Fruit fly (Drosophila melanogaster) whole organism, embryonic: ENCODE measurements around the gene CG8861.

Source experiments
- Antp ChIP-seq: fragments of 200-800 bp; sonication (Bioruptor generic); optimal IDR thresholded peaks from 3 replicates; lab custom pipeline; 2016; ENCODE audit warnings: missing biosample characterization, missing genetic modification characterization
- Bgb ChIP-seq: fragments of 200-800 bp; sonication (Bioruptor generic); IDR thresholded peaks from 2 replicates; pipeline ENCODE4 v1.3.6; 2022; ENCODE audit warnings: missing biosample characterization, missing genetic modification characterization; ENCODE audit not compliant: partially characterized antibody
- CG11560 ChIP-seq: fragments of 200-800 bp; sonication (Bioruptor generic); IDR thresholded peaks from 3 replicates; pipeline ENCODE4 v1.3.6; 2022; ENCODE audit warnings: missing biosample characterization, missing genetic modification characterization
- CG12236 ChIP-seq: fragments of 200-800 bp; sonication (Bioruptor generic); optimal IDR thresholded peaks from 2 replicates; lab custom pipeline; 2016; ENCODE audit warnings: missing biosample characterization, missing genetic modification characterization
- CG13296 ChIP-seq: fragments of 200-800 bp; sonication (Bioruptor generic); optimal IDR thresholded peaks from 3 replicates; lab custom pipeline; 2018; ENCODE audit warnings: missing biosample characterization, mild to moderate bottlenecking, missing genetic modification characterization
- CG13775 ChIP-seq: fragments of 200-800 bp; sonication (Bioruptor generic); optimal IDR thresholded peaks from 3 replicates; lab custom pipeline; 2017; ENCODE audit warnings: missing biosample characterization, mild to moderate bottlenecking, missing genetic modification characterization
- CG14860 ChIP-seq: fragments of 200-800 bp; sonication (Bioruptor generic); IDR thresholded peaks from 3 replicates; pipeline ENCODE4 v1.3.6; 2022; ENCODE audit warnings: missing biosample characterization, missing genetic modification characterization; ENCODE audit not compliant: partially characterized antibody
- CG15514 ChIP-seq: fragments of 200-800 bp; sonication (Bioruptor generic); optimal IDR thresholded peaks from 3 replicates; lab custom pipeline; 2017; ENCODE audit warnings: missing biosample characterization, missing genetic modification characterization, mild to moderate bottlenecking, moderate library complexity, missing genetic modification reagents
- CG18476 ChIP-seq: fragments of 200-800 bp; sonication (Bioruptor generic); optimal IDR thresholded peaks from 2 replicates; lab custom pipeline; 2016; ENCODE audit warnings: missing biosample characterization, mild to moderate bottlenecking, missing genetic modification characterization
- CG31365 ChIP-seq: fragments of 200-800 bp; sonication (Bioruptor generic); optimal IDR thresholded peaks from 2 replicates; lab custom pipeline; 2018; ENCODE audit warnings: missing biosample characterization, mild to moderate bottlenecking, missing genetic modification characterization
- CG31441 ChIP-seq: fragments of 200-800 bp; sonication (Bioruptor generic); IDR thresholded peaks from 2 replicates; pipeline ENCODE4 v1.3.6; 2022; ENCODE audit warnings: missing biosample characterization, missing genetic modification characterization
- CG4360 ChIP-seq: fragments of 200-800 bp; sonication (Bioruptor generic); IDR thresholded peaks from 2 replicates; pipeline ENCODE4 v1.3.6; 2022; ENCODE audit warnings: missing biosample characterization, missing genetic modification characterization
- CG4617 ChIP-seq: fragments of 200-800 bp; sonication (Bioruptor generic); optimal IDR thresholded peaks from 3 replicates; lab custom pipeline; 2016; ENCODE audit warnings: missing biosample characterization, missing genetic modification characterization, borderline replicate concordance
- CG6791 ChIP-seq: fragments of 200-800 bp; sonication (Bioruptor generic); IDR thresholded peaks from 3 replicates; pipeline ENCODE4 v1.3.6; 2022; ENCODE audit warnings: missing biosample characterization, missing genetic modification characterization; ENCODE audit not compliant: partially characterized antibody
- CG7786 ChIP-seq: fragments of 200-800 bp; sonication (Bioruptor generic); optimal IDR thresholded peaks from 2 replicates; lab custom pipeline; 2016; ENCODE audit warnings: missing biosample characterization, missing genetic modification characterization
- CG7928 ChIP-seq: fragments of 200-800 bp; sonication (Bioruptor generic); optimal IDR thresholded peaks from 2 replicates; lab custom pipeline; 2017; ENCODE audit warnings: missing biosample characterization, mild to moderate bottlenecking, missing genetic modification characterization
- CG7963 ChIP-seq: fragments of 200-800 bp; sonication (Bioruptor generic); IDR thresholded peaks from 3 replicates; pipeline ENCODE4 v1.3.6; 2022; ENCODE audit warnings: missing biosample characterization, missing genetic modification characterization; ENCODE audit not compliant: partially characterized antibody
- CG7987 ChIP-seq: fragments of 200-800 bp; sonication (Bioruptor generic); optimal IDR thresholded peaks from 2 replicates; lab custom pipeline; 2018; ENCODE audit warnings: missing biosample characterization, mild to moderate bottlenecking, missing genetic modification characterization, moderate library complexity
- CG9437 ChIP-seq: fragments of 200-800 bp; sonication (Bioruptor generic); optimal IDR thresholded peaks from 2 replicates; lab custom pipeline; 2018; ENCODE audit warnings: missing biosample characterization, mild to moderate bottlenecking, missing genetic modification characterization
- CTCF ChIP-seq: fragments of 200-800 bp; sonication (Bioruptor generic); optimal IDR thresholded peaks from 2 replicates; lab custom pipeline; 2017; ENCODE audit warnings: missing biosample characterization, mild to moderate bottlenecking, missing genetic modification characterization, moderate library complexity
- CoRest ChIP-seq: fragments of 200-800 bp; sonication (Bioruptor generic); optimal IDR thresholded peaks from 3 replicates; lab custom pipeline; 2018; ENCODE audit warnings: missing biosample characterization, mild to moderate bottlenecking, missing genetic modification characterization, moderate library complexity
- Dp ChIP-seq: fragments of 200-800 bp; sonication (Bioruptor generic); optimal IDR thresholded peaks from 2 replicates; lab custom pipeline; 2018; ENCODE audit warnings: missing biosample characterization, mild to moderate bottlenecking, missing genetic modification characterization, moderate library complexity
- HLHmδ ChIP-seq: fragments of 200-800 bp; sonication (Bioruptor generic); optimal IDR thresholded peaks from 2 replicates; lab custom pipeline; 2018; ENCODE audit warnings: missing biosample characterization, mild to moderate bottlenecking, missing genetic modification characterization, moderate library complexity
- Lhr ChIP-seq: fragments of 200-800 bp; sonication (Bioruptor generic); optimal IDR thresholded peaks from 3 replicates; lab custom pipeline; 2017; ENCODE audit warnings: mild to moderate bottlenecking, missing biosample characterization, missing genetic modification reagents, missing genetic modification characterization
- MBD-R2 ChIP-seq: fragments of 200-800 bp; sonication (Bioruptor generic); IDR thresholded peaks from 2 replicates; pipeline ENCODE4 v1.3.6; 2022; ENCODE audit warnings: missing biosample characterization, missing genetic modification characterization
- Med ChIP-seq: fragments of 200-800 bp; sonication (Bioruptor generic); peaks from one replicate; lab custom pipeline; 2016; ENCODE audit warnings: missing biosample characterization, missing genetic modification characterization, mild to moderate bottlenecking, inconsistent platforms, moderate library complexity
- NfI ChIP-seq: fragments of 200-800 bp; sonication (Bioruptor generic); optimal IDR thresholded peaks from 3 replicates; lab custom pipeline; 2018; ENCODE audit warnings: missing biosample characterization, mild to moderate bottlenecking, missing genetic modification characterization, moderate library complexity
- Poxn ChIP-seq: fragments of 200-800 bp; sonication (Bioruptor generic); IDR thresholded peaks from 2 replicates; pipeline ENCODE4 v1.3.6; 2022; ENCODE audit warnings: missing biosample characterization, missing genetic modification characterization
- Sox100B ChIP-seq: fragments of 200-800 bp; sonication (Bioruptor generic); optimal IDR thresholded peaks from 3 replicates; lab custom pipeline; 2018; ENCODE audit warnings: missing biosample characterization, mild to moderate bottlenecking, missing genetic modification characterization
- Stat92E ChIP-seq, 3 experiments: fragments of >200 bp in 2 of 3; fragments of 200-800 bp in 1 of 3; sonication (Bioruptor generic) in 1 of 3; optimal IDR thresholded peaks; 2 replicates each; lab custom pipeline; 2017 to 2019; ENCODE audit warnings: missing biosample characterization in 3 of 3, missing genetic modification characterization in 3 of 3, mild to moderate bottlenecking in 1 of 3, moderate library complexity in 1 of 3
- YL-1 ChIP-seq: fragments of 200-800 bp; sonication (Bioruptor generic); optimal IDR thresholded peaks from 3 replicates; lab custom pipeline; 2017; ENCODE audit warnings: missing biosample characterization, mild to moderate bottlenecking, missing genetic modification characterization
- bbx ChIP-seq: fragments of 200-800 bp; sonication (Bioruptor generic); IDR thresholded peaks from 2 replicates; pipeline ENCODE4 v1.3.6; 2022; ENCODE audit warnings: missing biosample characterization, missing genetic modification characterization; ENCODE audit not compliant: partially characterized antibody
- br ChIP-seq: fragments of >200 bp; optimal IDR thresholded peaks from 2 replicates; lab custom pipeline; 2017
- da ChIP-seq: fragments of 200-800 bp; sonication (Bioruptor generic); optimal IDR thresholded peaks from 2 replicates; lab custom pipeline; 2016; ENCODE audit warnings: missing biosample characterization, missing genetic modification characterization
- danr ChIP-seq: fragments of 200-800 bp; sonication (Bioruptor generic); IDR thresholded peaks from 2 replicates; pipeline ENCODE4 v1.3.6; 2022; ENCODE audit warnings: missing biosample characterization, missing genetic modification characterization
- dati ChIP-seq: fragments of 200-800 bp; sonication (Bioruptor generic); IDR thresholded peaks from 2 replicates; pipeline ENCODE4 v1.3.6; 2022; ENCODE audit warnings: missing biosample characterization, missing genetic modification characterization
- eyg ChIP-seq: fragments of 200-800 bp; sonication (Bioruptor generic); optimal IDR thresholded peaks from 3 replicates; lab custom pipeline; 2016; ENCODE audit warnings: missing biosample characterization, missing genetic modification characterization
- hbn ChIP-seq: fragments of 200-800 bp; sonication (Bioruptor generic); IDR thresholded peaks from 2 replicates; pipeline ENCODE4 v1.3.6; 2022; ENCODE audit warnings: missing biosample characterization, missing genetic modification characterization; ENCODE audit not compliant: partially characterized antibody
- knrl ChIP-seq: fragments of 200-800 bp; sonication (Bioruptor generic); IDR thresholded peaks from 3 replicates; pipeline ENCODE4 v1.3.6; 2022; ENCODE audit warnings: missing biosample characterization, missing genetic modification characterization; ENCODE audit not compliant: partially characterized antibody
- lmd ChIP-seq: fragments of 200-800 bp; sonication (Bioruptor generic); IDR thresholded peaks from 2 replicates; pipeline ENCODE4 v1.3.6; 2022; ENCODE audit warnings: missing biosample characterization, missing genetic modification characterization
- mld ChIP-seq: fragments of 200-800 bp; sonication (Bioruptor generic); IDR thresholded peaks from 3 replicates; pipeline ENCODE4 v1.3.6; 2022; ENCODE audit warnings: missing biosample characterization, missing genetic modification characterization; ENCODE audit not compliant: partially characterized antibody
- nerfin-2 ChIP-seq: fragments of 200-800 bp; sonication (Bioruptor generic); IDR thresholded peaks from 2 replicates; pipeline ENCODE4 v1.3.6; 2022; ENCODE audit warnings: missing biosample characterization, missing genetic modification characterization; ENCODE audit not compliant: partially characterized antibody
- pita ChIP-seq: fragments of 200-800 bp; sonication (Bioruptor generic); optimal IDR thresholded peaks from 2 replicates; lab custom pipeline; 2017; ENCODE audit warnings: missing biosample characterization, mild to moderate bottlenecking, missing genetic modification characterization
- sim ChIP-seq: fragments of 200-800 bp; sonication (Bioruptor generic); IDR thresholded peaks from 2 replicates; pipeline ENCODE4 v1.3.6; 2022; ENCODE audit warnings: missing biosample characterization, missing genetic modification characterization
- sisA ChIP-seq: fragments of 200-800 bp; sonication (Bioruptor generic); IDR thresholded peaks from 2 replicates; pipeline ENCODE4 v1.3.6; 2022; ENCODE audit warnings: missing biosample characterization, missing genetic modification characterization
- slp2 ChIP-seq: fragments of 200-800 bp; sonication (Bioruptor generic); optimal IDR thresholded peaks from 2 replicates; lab custom pipeline; 2016; ENCODE audit warnings: missing biosample characterization, missing genetic modification characterization
- stwl ChIP-seq: fragments of 200-800 bp; sonication (Bioruptor generic); optimal IDR thresholded peaks from 3 replicates; lab custom pipeline; 2018; ENCODE audit warnings: missing biosample characterization, mild to moderate bottlenecking, missing genetic modification characterization, moderate library complexity
- unc-4 ChIP-seq: fragments of 200-800 bp; sonication (Bioruptor generic); IDR thresholded peaks from 2 replicates; pipeline ENCODE4 v1.3.6; 2022; ENCODE audit warnings: missing biosample characterization, missing genetic modification characterization; ENCODE audit not compliant: partially characterized antibody

Gene CG8861

dm6 chr3R:9258252-9259225 is 69.8 kb downstream of the CG8861 start, which contains the start of the genes Ibf2 and Ibf1 (continued):
- TF ChIP-seq MBD-R2 (peak; percentile 58), da (no peak), CG14860 (GFP tag; lab: Robert Waterston, UW) (peak; percentile 75), Stat92E (GFP tag; optimal IDR thresholded peaks at IDR 0.05; lab: Kevin White, UChicago) (no peak), HLHmδ (GFP tag; lab: Kevin White, UChicago) (no peak), CG6791 (GFP tag; lab: Robert Waterston, UW) (peak; percentile 92), CTCF (GFP tag; lab: Kevin White, UChicago) (peak; percentile 63), sisA (no peak), YL-1 (GFP tag; lab: Kevin White, UChicago) (no peak), sim (GFP tag; lab: Robert Waterston, UW) (no peak), unc-4 (GFP tag; lab: Robert Waterston, UW) (peak; percentile 79), mld (GFP tag; lab: Robert Waterston, UW) (peak; percentile 81), Lhr (GFP tag; lab: Kevin White, UChicago) (peak; percentile 2), CG31365 (tag; lab: Kevin White, UChicago) (no peak), Antp (GFP tag; lab: Kevin White, UChicago) (no peak), eyg (no peak), bbx (GFP tag; lab: Robert Waterston, UW) (peak; percentile 87), br (lab: Kevin White, UChicago) (no peak), CG15514 (peak; percentile 4), CG7987 (GFP tag; lab: Kevin White, UChicago) (no peak), dati (GFP tag; lab: Robert Waterston, UW) (no peak), CG4617 (GFP tag; lab: Kevin White, UChicago) (peak; percentile 9), nerfin-2 (GFP tag; lab: Robert Waterston, UW) (peak; percentile 81), CG4360 (no peak), stwl (peak; percentile 30), CoRest (peak; percentile 31), lmd (GFP tag; lab: Robert Waterston, UW) (no peak), knrl (GFP tag; lab: Robert Waterston, UW) (peak; percentile 80), CG31441 (GFP tag; lab: Robert Waterston, UW) (no peak), CG7963 (GFP tag; lab: Robert Waterston, UW) (peak; percentile 84), CG18476 (GFP tag; lab: Kevin White, UChicago) (peak; percentile 86), CG13775 (GFP tag; lab: Kevin White, UChicago) (no peak), Poxn (GFP tag; lab: Robert Waterston, UW) (no peak), NfI (GFP tag; lab: Kevin White, UChicago) (no peak), Med (GFP tag; lab: Kevin White, UChicago) (peak; percentile 22), CG12236 (GFP tag; lab: Kevin White, UChicago) (no peak), Sox100B (GFP tag; lab: Kevin White, UChicago) (no peak), hbn (peak; percentile 63; the same call in 1 of the 2 replicates), pita (no peak), CG7786 (GFP tag; lab: Kevin White, UChicago) (no peak), Bgb (GFP tag; lab: Robert Waterston, UW) (peak; percentile 88), CG9437 (GFP tag; lab: Kevin White, UChicago) (peak; percentile 70), CG7928 (GFP tag; lab: Kevin White, UChicago) (no peak), Dp (GFP tag; lab: Kevin White, UChicago) (peak; percentile 63), slp2 (GFP tag; lab: Kevin White, UChicago) (no peak), danr (GFP tag; lab: Robert Waterston, UW) (no peak), CG11560 (tag; lab: Robert Waterston, UW) (no peak), CG13296 (no peak)
